Worm (Caenorhabditis elegans) whole organism, midembryonic: ENCODE data around the gene csn-4.

ENCODE experiments used
- cog-1 ChIP-seq: sonication (generic microtip); optimal IDR thresholded peaks from 2 replicates; lab custom pipeline; 2016; ENCODE audit warnings: missing genetic modification characterization, missing compliant biosample characterization
- med-1 ChIP-seq: sonication (generic microtip); optimal IDR thresholded peaks from 2 replicates; lab custom pipeline; 2017; ENCODE audit warnings: missing genetic modification characterization, mild to moderate bottlenecking, missing compliant biosample characterization, antibody characterized with exemption, missing genetic modification reagents; ENCODE audit not compliant: insufficient read depth
- tab-1 ChIP-seq: fragments of 200-800 bp; sonication (Bioruptor generic); IDR thresholded peaks from 2 replicates; pipeline ENCODE4 v1.3.6; 2022; ENCODE audit warnings: missing genetic modification characterization, missing compliant biosample characterization
- ztf-23 ChIP-seq: fragments of 200-800 bp; sonication (Bioruptor generic); IDR thresholded peaks from 2 replicates; pipeline ENCODE4 v1.3.6; 2022; ENCODE audit warnings: missing genetic modification reagents, missing genetic modification characterization, missing compliant biosample characterization
- ztf-29 ChIP-seq: fragments of 200-800 bp; sonication (Bioruptor generic); IDR thresholded peaks from 2 replicates; pipeline ENCODE4 v1.3.6; 2022; ENCODE audit warnings: missing genetic modification reagents, missing genetic modification characterization, missing compliant biosample characterization

DNA sequence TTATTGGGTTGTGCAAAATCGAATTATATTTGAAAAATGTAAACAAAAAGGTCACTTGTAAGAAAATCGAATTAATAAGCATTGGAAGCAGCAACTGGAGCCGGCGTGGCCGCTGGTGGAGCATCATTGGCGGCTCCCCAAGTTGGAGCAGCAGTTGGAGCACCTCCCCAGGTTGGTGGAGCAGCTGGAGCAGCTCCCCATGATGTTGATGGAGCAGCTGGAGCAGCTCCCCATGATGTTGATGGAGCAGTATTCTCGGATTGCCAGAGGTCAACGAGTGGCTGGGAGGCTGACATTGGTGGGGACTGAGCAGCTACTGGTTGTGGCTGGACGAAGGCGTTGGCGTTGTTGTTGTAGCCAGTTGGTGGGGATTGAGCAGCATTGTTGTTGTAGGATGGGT, 34.7 kb upstream of the csn-4 start:
- TF ChIP-seq ztf-29 (GFP tag; lab: Robert Waterston, UW) (no peak), cog-1 (tag; lab: Kevin White, UChicago) (no peak), ztf-23 (GFP tag; lab: Robert Waterston, UW) (no peak), med-1 (GFP tag; lab: Kevin White, UChicago) (no peak), tab-1 (GFP tag; lab: Robert Waterston, UW) (no peak)
